Fruit fly (Drosophila melanogaster) whole organism, embryonic: ENCODE results near the gene dlg1.

Source experiments
- B-H1 ChIP-seq: fragments of 200-800 bp; sonication (Bioruptor generic); IDR thresholded peaks from 3 replicates; pipeline ENCODE4 v1.3.6; 2022; ENCODE audit warnings: missing biosample characterization, missing genetic modification characterization
- C15 ChIP-seq: fragments of 200-800 bp; sonication (Bioruptor generic); IDR thresholded peaks from 3 replicates; pipeline ENCODE4 v1.3.6; 2022; ENCODE audit warnings: missing biosample characterization, missing genetic modification characterization
- CG12104 ChIP-seq: fragments of 200-800 bp; sonication (Bioruptor generic); optimal IDR thresholded peaks from 3 replicates; lab custom pipeline; 2016; ENCODE audit warnings: missing biosample characterization, missing genetic modification characterization
- CG12236 ChIP-seq: fragments of 200-800 bp; sonication (Bioruptor generic); optimal IDR thresholded peaks from 2 replicates; lab custom pipeline; 2016; ENCODE audit warnings: missing biosample characterization, missing genetic modification characterization
- CG13775 ChIP-seq: fragments of 200-800 bp; sonication (Bioruptor generic); optimal IDR thresholded peaks from 3 replicates; lab custom pipeline; 2017; ENCODE audit warnings: missing biosample characterization, mild to moderate bottlenecking, missing genetic modification characterization
- CG14667 ChIP-seq: fragments of 200-800 bp; sonication (Bioruptor generic); IDR thresholded peaks from 2 replicates; pipeline ENCODE4 v1.3.6; 2022; ENCODE audit warnings: missing biosample characterization, missing genetic modification characterization
- CG2116 ChIP-seq: fragments of 200-800 bp; sonication (Bioruptor generic); optimal IDR thresholded peaks from 3 replicates; lab custom pipeline; 2018; ENCODE audit warnings: missing biosample characterization, mild to moderate bottlenecking, missing genetic modification characterization
- CG2875 ChIP-seq: fragments of 200-800 bp; sonication (Bioruptor generic); optimal IDR thresholded peaks from 2 replicates; lab custom pipeline; 2017; ENCODE audit warnings: missing biosample characterization, mild to moderate bottlenecking, missing genetic modification characterization, missing genetic modification reagents
- CG34224 ChIP-seq: fragments of 200-800 bp; sonication (Bioruptor generic); IDR thresholded peaks from 3 replicates; pipeline ENCODE4 v1.3.6; 2022; ENCODE audit warnings: missing biosample characterization, missing genetic modification characterization; ENCODE audit not compliant: partially characterized antibody
- CG4282 ChIP-seq: fragments of 200-800 bp; sonication (Bioruptor generic); optimal IDR thresholded peaks from 2 replicates; lab custom pipeline; 2016; ENCODE audit warnings: missing biosample characterization, missing genetic modification characterization
- CG5953 ChIP-seq: fragments of 200-800 bp; sonication (Bioruptor generic); IDR thresholded peaks from 2 replicates; pipeline ENCODE4 v1.3.6; 2022; ENCODE audit warnings: missing biosample characterization, missing genetic modification characterization
- CG6854 ChIP-seq: fragments of 200-800 bp; sonication (Bioruptor generic); optimal IDR thresholded peaks from 3 replicates; lab custom pipeline; 2017; ENCODE audit warnings: missing biosample characterization, mild to moderate bottlenecking, missing genetic modification characterization
- CG7372 ChIP-seq: fragments of 200-800 bp; sonication (Bioruptor generic); IDR thresholded peaks from 2 replicates; pipeline ENCODE4 v1.3.6; 2022; ENCODE audit warnings: missing biosample characterization, missing genetic modification characterization
- CHES-1-like ChIP-seq: fragments of 200-800 bp; sonication (Bioruptor generic); optimal IDR thresholded peaks from 2 replicates; lab custom pipeline; 2016; ENCODE audit warnings: missing biosample characterization, missing genetic modification characterization
- Drgx ChIP-seq: fragments of 200-800 bp; sonication (Bioruptor generic); IDR thresholded peaks from 2 replicates; pipeline ENCODE4 v1.3.6; 2022; ENCODE audit warnings: missing biosample characterization, missing genetic modification characterization
- Fer2 ChIP-seq: fragments of 200-800 bp; sonication (Bioruptor generic); optimal IDR thresholded peaks from 2 replicates; lab custom pipeline; 2018; ENCODE audit warnings: missing biosample characterization, mild to moderate bottlenecking, missing genetic modification characterization, moderate library complexity
- Gsc ChIP-seq: fragments of 200-800 bp; sonication (Bioruptor generic); IDR thresholded peaks from 2 replicates; pipeline ENCODE4 v1.3.6; 2022; ENCODE audit warnings: missing biosample characterization, missing genetic modification characterization
- Hr39 ChIP-seq: fragments of >200 bp; optimal IDR thresholded peaks from 2 replicates; lab custom pipeline; 2017
- Hr51 ChIP-seq, 2 experiments: fragments of 200-800 bp; sonication (Bioruptor generic); optimal IDR thresholded peaks; 2 replicates in 1 of 2; 3 replicates in 1 of 2; lab custom pipeline; 2016 to 2018; ENCODE audit warnings: missing biosample characterization in 2 of 2, missing genetic modification characterization in 2 of 2, mild to moderate bottlenecking in 1 of 2, moderate library complexity in 1 of 2
- Hr78 ChIP-seq, 2 experiments: fragments of 200-800 bp in 1 of 2; fragments of >200 bp in 1 of 2; sonication (Bioruptor generic) in 1 of 2; optimal IDR thresholded peaks; 2 replicates each; lab custom pipeline; 2017 to 2019; ENCODE audit warnings: missing biosample characterization in 2 of 2, missing genetic modification characterization in 2 of 2, mild to moderate bottlenecking in 1 of 2, moderate library complexity in 1 of 2
- Mes4 ChIP-seq: fragments of 200-800 bp; sonication (Bioruptor generic); optimal IDR thresholded peaks from 2 replicates; lab custom pipeline; 2016; ENCODE audit warnings: missing biosample characterization, missing genetic modification characterization
- Rfx ChIP-seq: fragments of 200-800 bp; sonication (Bioruptor generic); IDR thresholded peaks from 2 replicates; pipeline ENCODE4 v1.3.6; 2022; ENCODE audit warnings: missing biosample characterization, missing genetic modification characterization
- Rx ChIP-seq: fragments of 200-800 bp; sonication (Bioruptor generic); IDR thresholded peaks from 2 replicates; pipeline ENCODE4 v1.3.6; 2022; ENCODE audit warnings: missing biosample characterization, missing genetic modification characterization
- al ChIP-seq: fragments of 200-800 bp; sonication (Bioruptor generic); IDR thresholded peaks from 2 replicates; pipeline ENCODE4 v1.3.6; 2022; ENCODE audit warnings: missing biosample characterization, missing genetic modification characterization
- cato ChIP-seq: fragments of 200-800 bp; sonication (Bioruptor generic); optimal IDR thresholded peaks from 2 replicates; lab custom pipeline; 2016; ENCODE audit warnings: missing biosample characterization, missing genetic modification characterization, borderline replicate concordance
- chif ChIP-seq, 2 experiments: fragments of 200-800 bp; sonication (Bioruptor generic); optimal IDR thresholded peaks; 3 replicates each; lab custom pipeline; 2016; ENCODE audit warnings: missing biosample characterization in 2 of 2, missing genetic modification characterization in 2 of 2
- croc ChIP-seq: fragments of 200-800 bp; sonication (Bioruptor generic); conservative IDR thresholded peaks from 3 replicates; pipeline ENCODE4 v1.3.6; 2022; ENCODE audit warnings: missing biosample characterization, missing genetic modification characterization
- dpn ChIP-seq, 2 experiments: fragments of 200-800 bp; sonication (Bioruptor generic); optimal IDR thresholded peaks; 3 replicates each; lab custom pipeline; 2016; ENCODE audit warnings: missing biosample characterization in 2 of 2, missing genetic modification characterization in 2 of 2
- esg ChIP-seq: fragments of 200-800 bp; sonication (Bioruptor generic); conservative IDR thresholded peaks from 2 replicates; pipeline ENCODE4 v1.3.6; 2022; ENCODE audit warnings: missing biosample characterization, missing genetic modification characterization
- fd102C ChIP-seq: fragments of 200-800 bp; sonication (Bioruptor generic); optimal IDR thresholded peaks from 2 replicates; lab custom pipeline; 2018; ENCODE audit warnings: missing biosample characterization, mild to moderate bottlenecking, missing genetic modification characterization, moderate library complexity
- fd96Cb ChIP-seq: fragments of 200-800 bp; sonication (Bioruptor generic); optimal IDR thresholded peaks from 2 replicates; lab custom pipeline; 2018; ENCODE audit warnings: missing biosample characterization, mild to moderate bottlenecking, missing genetic modification characterization, moderate library complexity
- ham ChIP-seq: fragments of 200-800 bp; sonication (Bioruptor generic); IDR thresholded peaks from 2 replicates; pipeline ENCODE4 v1.3.6; 2022; ENCODE audit warnings: missing biosample characterization, missing genetic modification characterization
- hkb ChIP-seq, 2 experiments: fragments of 200-800 bp in 1 of 2; fragments of >200 bp in 1 of 2; sonication (Bioruptor generic) in 1 of 2; IDR thresholded peaks in 1 of 2; optimal IDR thresholded peaks in 1 of 2; 2 replicates each; pipeline versions ENCODE4 v1.3.6 to Lab custom; 2017 to 2022; ENCODE audit warnings: missing biosample characterization in 1 of 2, missing genetic modification characterization in 1 of 2
- jigr1 ChIP-seq: fragments of 200-800 bp; sonication (Bioruptor generic); IDR thresholded peaks from 3 replicates; pipeline ENCODE4 v1.3.6; 2022; ENCODE audit warnings: missing biosample characterization, missing genetic modification characterization
- lilli ChIP-seq: fragments of 200-800 bp; sonication (Bioruptor generic); optimal IDR thresholded peaks from 3 replicates; lab custom pipeline; 2016; ENCODE audit warnings: missing biosample characterization, missing genetic modification characterization
- lola ChIP-seq, 3 experiments: fragments of >200 bp in 2 of 3; fragments of 200-800 bp in 1 of 3; sonication (Bioruptor generic) in 1 of 3; optimal IDR thresholded peaks; 2 replicates each; lab custom pipeline; 2017 to 2019; ENCODE audit warnings: missing biosample characterization in 3 of 3, missing genetic modification characterization in 3 of 3, mild to moderate bottlenecking in 1 of 3, moderate library complexity in 1 of 3
- luna ChIP-seq: fragments of 200-800 bp; sonication (Bioruptor generic); optimal IDR thresholded peaks from 2 replicates; lab custom pipeline; 2016; ENCODE audit warnings: missing biosample characterization, missing genetic modification characterization
- nom ChIP-seq: fragments of 200-800 bp; sonication (Bioruptor generic); optimal IDR thresholded peaks from 2 replicates; lab custom pipeline; 2017; ENCODE audit warnings: missing biosample characterization, missing genetic modification characterization, mild to moderate bottlenecking, moderate library complexity, missing genetic modification reagents
- pho ChIP-seq: fragments of 200-800 bp; sonication (Bioruptor generic); optimal IDR thresholded peaks from 2 replicates; lab custom pipeline; 2016; ENCODE audit warnings: missing biosample characterization, missing genetic modification characterization
- prd ChIP-seq, 3 experiments: fragments of >200 bp in 2 of 3; fragments of 200-800 bp in 1 of 3; sonication (Bioruptor generic) in 1 of 3; optimal IDR thresholded peaks in 2 of 3; IDR thresholded peaks in 1 of 3; 2 replicates in 2 of 3; 3 replicates in 1 of 3; pipeline versions ENCODE4 v1.3.6 to Lab custom; 2017 to 2022; ENCODE audit warnings: missing biosample characterization in 1 of 3, missing genetic modification characterization in 1 of 3
- rib ChIP-seq: fragments of 200-800 bp; sonication (Bioruptor generic); IDR thresholded peaks from 2 replicates; pipeline ENCODE4 v1.3.6; 2022; ENCODE audit warnings: missing biosample characterization, missing genetic modification characterization
- sd ChIP-seq: fragments of 200-800 bp; sonication (Bioruptor generic); optimal IDR thresholded peaks from 3 replicates; lab custom pipeline; 2018; ENCODE audit warnings: missing biosample characterization, mild to moderate bottlenecking, missing genetic modification characterization, moderate library complexity
- sens-2 ChIP-seq: fragments of 200-800 bp; sonication (Bioruptor generic); IDR thresholded peaks from 2 replicates; pipeline ENCODE4 v1.3.6; 2022; ENCODE audit warnings: missing biosample characterization, missing genetic modification characterization
- slbo ChIP-seq: fragments of 200-800 bp; sonication (Bioruptor generic); IDR thresholded peaks from 2 replicates; pipeline ENCODE4 v1.3.6; 2022; ENCODE audit warnings: missing biosample characterization, missing genetic modification characterization
- slou ChIP-seq: fragments of 200-800 bp; sonication (Bioruptor generic); optimal IDR thresholded peaks from 3 replicates; lab custom pipeline; 2016; ENCODE audit warnings: missing biosample characterization, missing genetic modification characterization
- stc ChIP-seq: fragments of 200-800 bp; sonication (Bioruptor generic); IDR thresholded peaks from 2 replicates; pipeline ENCODE4 v1.3.6; 2022; ENCODE audit warnings: missing biosample characterization, missing genetic modification characterization
- vvl ChIP-seq: fragments of 200-800 bp; sonication (Bioruptor generic); IDR thresholded peaks from 2 replicates; pipeline ENCODE4 v1.3.6; 2022; ENCODE audit warnings: missing biosample characterization, missing genetic modification characterization
- zen2 ChIP-seq: fragments of 200-800 bp; sonication (Bioruptor generic); IDR thresholded peaks from 3 replicates; pipeline ENCODE4 v1.3.6; 2022; ENCODE audit warnings: missing biosample characterization, missing genetic modification characterization; ENCODE audit not compliant: partially characterized antibody

Gene dlg1

DNA sequence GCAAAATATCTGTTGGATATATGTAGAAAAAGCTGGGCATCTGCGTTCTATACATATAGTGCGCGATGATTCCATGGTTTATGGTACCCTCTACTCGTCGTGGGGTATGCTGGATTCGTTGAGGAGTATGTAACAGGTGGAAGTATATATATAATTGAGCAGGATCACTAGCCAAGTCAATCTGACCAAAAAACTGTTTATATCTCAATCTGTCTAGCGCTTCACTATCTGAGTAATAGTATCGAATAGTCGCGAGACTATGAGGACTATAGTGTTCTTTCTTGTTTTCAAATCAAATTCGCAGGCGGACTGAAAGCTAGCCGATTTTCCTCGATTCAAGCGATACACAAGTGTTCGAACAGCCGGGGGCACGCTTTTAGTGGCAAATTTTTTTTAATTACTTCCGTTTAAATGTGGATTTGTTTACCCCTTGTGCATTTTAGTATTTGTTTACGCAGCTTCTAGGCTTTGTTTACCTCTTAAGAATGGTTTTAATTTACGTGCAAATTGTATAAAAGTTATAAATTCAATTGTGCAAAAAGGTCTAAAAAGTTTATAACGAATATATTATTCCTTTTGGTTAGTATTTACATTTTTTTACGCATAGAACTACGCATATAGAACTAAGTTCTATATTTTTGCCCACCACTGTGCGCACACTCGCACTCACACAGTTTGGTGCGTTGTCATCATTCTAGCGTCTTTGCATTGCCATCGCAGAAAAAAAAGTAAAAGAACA lies 21.3 kb downstream of the dlg1 start (continued):
- TF ChIP-seq Fer2 (tag; lab: Kevin White, UChicago) (peak; percentile 57), CG34224 (GFP tag; lab: Robert Waterston, UW) (no peak), dpn (GFP tag; optimal IDR thresholded peaks at IDR 0.05; lab: Kevin White, UChicago) (peak; percentile 79 to 87), CG4282 (peak; percentile 25), sd (tag; lab: Kevin White, UChicago) (peak; percentile 43), rib (GFP tag; lab: Robert Waterston, UW) (peak; percentile 86), prd (optimal IDR thresholded peaks at IDR 0.05; lab: Kevin White, UChicago) (no peak), prd (GFP tag; IDR thresholded peaks at IDR 0.05; lab: Robert Waterston, UW) (peak; percentile 92), croc (GFP tag; lab: Robert Waterston, UW) (peak; percentile 43; the same call in 1 of the 3 replicates), lola (GFP tag; optimal IDR thresholded peaks at IDR 0.05; lab: Kevin White, UChicago) (peak in 1 of 3 experiments; percentile 60), sens-2 (GFP tag; lab: Robert Waterston, UW) (peak; percentile 52; the same call in 1 of the 2 replicates), fd96Cb (peak; percentile 68), vvl (GFP tag; lab: Robert Waterston, UW) (peak; percentile 92), al (GFP tag; lab: Robert Waterston, UW) (peak; percentile 85), CG2116 (no peak), CG6854 (GFP tag; lab: Kevin White, UChicago) (peak; percentile 35), zen2 (GFP tag; lab: Robert Waterston, UW) (no peak), CG7372 (GFP tag; lab: Robert Waterston, UW) (peak; percentile 77), CG2875 (GFP tag; lab: Kevin White, UChicago) (peak; percentile 40), Rfx (GFP tag; lab: Robert Waterston, UW) (peak; percentile 94), lilli (GFP tag; lab: Kevin White, UChicago) (peak; percentile 86), luna (no peak), Hr78 (GFP tag; optimal IDR thresholded peaks at IDR 0.05; lab: Kevin White, UChicago) (peak in 1 of 2 experiments; percentile 25), Hr39 (no peak), Hr51 (GFP tag; optimal IDR thresholded peaks at IDR 0.05; lab: Kevin White, UChicago) (peak; percentile 72 to 76), Rx (GFP tag; lab: Robert Waterston, UW) (peak; percentile 78), Mes4 (GFP tag; lab: Kevin White, UChicago) (no peak), CG14667 (GFP tag; lab: Robert Waterston, UW) (peak; percentile 80), pho (GFP tag; lab: Kevin White, UChicago) (peak; percentile 76), C15 (peak; percentile 74; the same call in 1 of the 3 replicates), chif (GFP tag; optimal IDR thresholded peaks at IDR 0.05; lab: Kevin White, UChicago) (peak; percentile 59 to 83), B-H1 (peak; percentile 76), ham (peak; percentile 67; the same call in 1 of the 2 replicates), cato (GFP tag; lab: Kevin White, UChicago) (peak; percentile 44), slou (peak; percentile 63), CHES-1-like (peak; percentile 81), Drgx (GFP tag; lab: Robert Waterston, UW) (peak; percentile 91), Gsc (GFP tag; lab: Robert Waterston, UW) (peak; percentile 67), slbo (peak; percentile 93), nom (GFP tag; lab: Kevin White, UChicago) (no peak), CG5953 (GFP tag; lab: Robert Waterston, UW) (peak; percentile 84), CG12104 (GFP tag; lab: Kevin White, UChicago) (peak; percentile 13), jigr1 (GFP tag; lab: Robert Waterston, UW) (0 out of 3 replicates have a peak, but pooled peaks have one; percentile 18), fd102C (no peak), CG12236 (GFP tag; lab: Kevin White, UChicago) (peak; percentile 35), CG13775 (peak; percentile 69), esg (GFP tag; lab: Robert Waterston, UW) (peak; percentile 79), stc (GFP tag; lab: Robert Waterston, UW) (peak; percentile 82), hkb (optimal IDR thresholded peaks at IDR 0.05; lab: Kevin White, UChicago) (no peak), hkb (GFP tag; IDR thresholded peaks at IDR 0.05; lab: Robert Waterston, UW) (peak; percentile 87)
